Worm (Caenorhabditis elegans): ENCODE measurements around the gene drap-1.
A peak's percentile ranks its signal among the peaks of the same experiment; 100 is the strongest.

Gene drap-1

ce11 chrV:9716397-9716796 lies 13.5 kb upstream of the drap-1 start, which contains the start of gene str-188:
str-188 (plus strand) TSS chrV:9716697.
- TF ChIP-seq klf-2 (GFP tag; conservative IDR thresholded peaks at IDR 0.05) (no peak), T22C8.4 (GFP tag; IDR thresholded peaks at IDR 0.05) (no peak), ztf-29 (GFP tag; IDR thresholded peaks at IDR 0.05) (no peak), ref-1 (GFP tag; conservative IDR thresholded peaks at IDR 0.05) (no peak), flt-1 (GFP tag; IDR thresholded peaks at IDR 0.05) (no peak), med-1 (GFP tag; optimal IDR thresholded peaks at IDR 0.05; ENCODE audit: insufficient read depth) (no peak), tab-1 (GFP tag; IDR thresholded peaks at IDR 0.05) (no peak), ztf-23 (GFP tag; IDR thresholded peaks at IDR 0.05) (no peak), cog-1 (tag; optimal IDR thresholded peaks at IDR 0.05) (no peak)

- TF ChIP-seq ztf-29 (GFP tag; IDR thresholded peaks at IDR 0.05) (no peak), ref-1 (GFP tag; conservative IDR thresholded peaks at IDR 0.05) (no peak), T22C8.4 (GFP tag; IDR thresholded peaks at IDR 0.05) (no peak), cog-1 (tag; optimal IDR thresholded peaks at IDR 0.05) (no peak), tab-1 (GFP tag; IDR thresholded peaks at IDR 0.05) (no peak), med-1 (GFP tag; optimal IDR thresholded peaks at IDR 0.05; ENCODE audit: insufficient read depth) (no peak)
Observed at ce11 chrV:9724021-9724671, 5.8 kb upstream of the drap-1 start, which contains the start of gene slcr-46.3. slcr-46.3 (minus strand) TSS chrV:9724106.

DNA sequence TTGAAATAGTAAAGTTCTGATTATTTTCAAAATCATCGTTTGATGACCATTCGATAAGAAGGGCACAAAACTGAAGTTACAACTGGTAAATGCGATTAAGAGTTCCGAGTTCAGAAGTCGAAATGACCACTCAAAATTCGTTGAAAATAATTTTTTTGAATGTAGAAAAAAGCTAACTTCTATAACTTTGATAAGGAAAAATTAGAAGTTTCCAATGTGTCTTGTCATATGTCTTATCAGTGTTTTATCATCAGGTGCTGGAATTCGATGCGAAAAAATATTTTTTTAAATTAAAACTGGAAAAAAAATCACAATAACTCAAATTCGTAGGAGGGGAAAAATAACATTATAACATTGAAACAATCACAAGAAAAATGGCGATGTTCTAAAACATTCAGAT lies 4.2 kb upstream of the drap-1 start:
- TF ChIP-seq ztf-23 (GFP tag; IDR thresholded peaks at IDR 0.05): no peak
- TF ChIP-seq med-1 (GFP tag; optimal IDR thresholded peaks at IDR 0.05; ENCODE audit: insufficient read depth): no peak
- no peak for TF ChIP-seq klf-2 (GFP tag; conservative IDR thresholded peaks at IDR 0.05)
- TF ChIP-seq T22C8.4 (GFP tag; IDR thresholded peaks at IDR 0.05): no peak

ce11 chrV:9730743-9731706 lies 1.1 kb downstream of the drap-1 start:
- TF ChIP-seq tab-1 (GFP tag; IDR thresholded peaks at IDR 0.05): no peak; the same call in 1 of the 2 replicates
- peak; percentile 77 for TF ChIP-seq flt-1 (GFP tag; IDR thresholded peaks at IDR 0.05)
- TF ChIP-seq klf-2 (GFP tag; conservative IDR thresholded peaks at IDR 0.05): no peak
- peak; percentile 97 for TF ChIP-seq cog-1 (tag; optimal IDR thresholded peaks at IDR 0.05)
- TF ChIP-seq ref-1 (GFP tag; conservative IDR thresholded peaks at IDR 0.05): 0 out of 2 replicates have a peak, but pooled peaks have one; percentile 27
- no peak for TF ChIP-seq ztf-29 (GFP tag; IDR thresholded peaks at IDR 0.05)
- no peak for TF ChIP-seq med-1 (GFP tag; optimal IDR thresholded peaks at IDR 0.05; ENCODE audit: insufficient read depth)
- TF ChIP-seq T22C8.4 (GFP tag; IDR thresholded peaks at IDR 0.05): peak; percentile 63; the same call in 1 of the 2 replicates
- TF ChIP-seq ztf-23 (GFP tag; IDR thresholded peaks at IDR 0.05): peak; percentile 73; the same call in 1 of the 2 replicates

- no peak for TF ChIP-seq T22C8.4 (GFP tag; IDR thresholded peaks at IDR 0.05)
Observed at ce11 chrV:9731852-9732251, 1.9 kb downstream of the drap-1 start.

ce11 chrV:9733920-9734454 lies 4.1 kb downstream of the drap-1 start, which contains the start of gene cal-7:
cal-7 (plus strand) TSS chrV:9734103.
- TF ChIP-seq klf-2 (GFP tag; conservative IDR thresholded peaks at IDR 0.05): no peak
- no peak for TF ChIP-seq med-1 (GFP tag; optimal IDR thresholded peaks at IDR 0.05; ENCODE audit: insufficient read depth)
- TF ChIP-seq ztf-23 (GFP tag; IDR thresholded peaks at IDR 0.05): no peak
- no peak for TF ChIP-seq cog-1 (tag; optimal IDR thresholded peaks at IDR 0.05)
- TF ChIP-seq tab-1 (GFP tag; IDR thresholded peaks at IDR 0.05): no peak
- no peak for TF ChIP-seq ref-1 (GFP tag; conservative IDR thresholded peaks at IDR 0.05)
- no peak for TF ChIP-seq T22C8.4 (GFP tag; IDR thresholded peaks at IDR 0.05)
- TF ChIP-seq ztf-29 (GFP tag; IDR thresholded peaks at IDR 0.05): no peak
- TF ChIP-seq flt-1 (GFP tag; IDR thresholded peaks at IDR 0.05): no peak

DNA sequence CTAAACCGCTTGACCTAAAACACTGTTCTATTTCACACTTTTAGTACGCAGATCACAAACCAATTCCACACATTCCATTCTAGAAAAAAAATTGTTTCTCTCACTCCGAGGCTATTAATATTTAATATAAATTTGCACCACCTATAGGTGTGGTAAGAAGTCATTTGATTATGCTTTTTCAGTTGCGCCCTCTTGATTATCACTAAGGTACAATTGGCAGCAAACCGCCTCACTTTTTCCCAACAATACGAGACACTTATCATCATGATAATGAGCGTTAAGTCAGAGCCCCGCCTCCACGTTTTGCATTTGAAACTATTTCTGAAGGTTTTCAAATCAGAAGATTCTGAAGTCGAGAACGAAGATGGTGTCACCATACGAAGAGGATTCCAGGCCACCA lies 7.4 kb downstream of the drap-1 start, which contains the start of gene aqp-4:
Gene aqp-4 (plus strand): TSS at position 270 of the 400 bp plus-strand sequence.
- TF ChIP-seq ztf-29 (GFP tag; IDR thresholded peaks at IDR 0.05) (no peak), ztf-23 (GFP tag; IDR thresholded peaks at IDR 0.05) (no peak), ref-1 (GFP tag; conservative IDR thresholded peaks at IDR 0.05) (no peak), klf-2 (GFP tag; conservative IDR thresholded peaks at IDR 0.05) (no peak), T22C8.4 (GFP tag; IDR thresholded peaks at IDR 0.05) (no peak), cog-1 (tag; optimal IDR thresholded peaks at IDR 0.05) (no peak), tab-1 (GFP tag; IDR thresholded peaks at IDR 0.05) (no peak), flt-1 (GFP tag; IDR thresholded peaks at IDR 0.05) (no peak), med-1 (GFP tag; optimal IDR thresholded peaks at IDR 0.05; ENCODE audit: insufficient read depth) (no peak)

DNA sequence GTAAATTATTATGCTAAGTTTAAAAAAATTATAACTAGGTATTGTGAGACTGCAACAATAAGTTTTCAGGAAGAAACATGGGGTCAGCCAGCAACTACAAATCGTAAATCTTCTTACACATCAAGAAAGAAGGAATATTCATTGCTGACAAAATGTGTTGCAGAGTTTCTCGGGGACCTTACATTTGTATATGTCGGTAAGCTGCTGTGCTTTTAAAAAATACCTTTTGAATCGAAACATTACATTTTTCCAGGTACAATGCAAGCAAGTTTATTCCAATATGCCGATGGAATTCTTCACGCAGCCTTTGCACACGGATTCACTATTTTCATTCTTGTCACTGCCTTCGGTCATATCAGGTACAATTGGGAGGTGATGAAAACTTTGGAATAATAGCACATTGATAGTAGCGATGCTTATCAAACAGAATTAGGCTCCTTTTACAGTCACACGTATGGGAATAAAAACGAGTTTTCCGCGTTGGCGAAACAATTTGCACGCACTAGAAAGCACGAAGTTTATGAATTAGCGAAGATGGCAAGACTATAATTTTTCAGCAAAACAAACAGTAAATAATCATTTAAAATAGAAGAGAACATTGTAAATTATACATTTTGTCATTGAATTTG lies 8.3 kb downstream of the drap-1 start:
- no peak for TF ChIP-seq ztf-23 (GFP tag; IDR thresholded peaks at IDR 0.05)

ce11 chrV:9739402-9739801 lies 9.5 kb downstream of the drap-1 start, which contains the start of gene marc-1:
marc-1 (plus strand) TSS chrV:9739702.
- TF ChIP-seq med-1 (GFP tag; optimal IDR thresholded peaks at IDR 0.05; ENCODE audit: insufficient read depth): no peak
- no peak for TF ChIP-seq ztf-29 (GFP tag; IDR thresholded peaks at IDR 0.05)
- TF ChIP-seq flt-1 (GFP tag; IDR thresholded peaks at IDR 0.05): no peak
- no peak for TF ChIP-seq T22C8.4 (GFP tag; IDR thresholded peaks at IDR 0.05)
- TF ChIP-seq tab-1 (GFP tag; IDR thresholded peaks at IDR 0.05): no peak
- no peak for TF ChIP-seq cog-1 (tag; optimal IDR thresholded peaks at IDR 0.05)
- TF ChIP-seq ref-1 (GFP tag; conservative IDR thresholded peaks at IDR 0.05): no peak
- TF ChIP-seq ztf-23 (GFP tag; IDR thresholded peaks at IDR 0.05): no peak
- TF ChIP-seq klf-2 (GFP tag; conservative IDR thresholded peaks at IDR 0.05): no peak

All from whole organism, midembryonic.